Worm (Caenorhabditis elegans): ENCODE measurements around the gene nspg-5.

The nspg-5 gene

DNA sequence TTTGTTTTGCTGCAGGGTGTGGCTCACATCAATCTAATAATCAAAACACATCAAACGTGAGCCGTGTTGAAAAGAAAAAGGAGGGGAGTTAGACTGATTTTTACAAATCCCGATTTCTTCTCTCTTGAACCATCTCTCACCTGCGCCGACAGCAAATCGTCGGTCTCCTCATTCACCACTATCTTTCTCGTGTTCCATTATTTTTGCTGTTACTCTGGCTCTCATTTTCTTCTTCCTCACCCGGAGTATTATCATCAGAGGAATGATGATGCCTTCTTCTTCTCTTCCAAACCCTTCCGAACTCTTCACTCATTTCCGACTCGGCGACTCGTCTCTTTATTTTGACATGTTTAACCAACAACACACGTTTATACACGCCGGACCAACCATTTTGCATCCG is 31.6 kb upstream of the nspg-5 start:
- peak; percentile 28 for TF ChIP-seq nhr-129 (tag; optimal IDR thresholded peaks at IDR 0.05)
- TF ChIP-seq zag-1 (tag; optimal IDR thresholded peaks at IDR 0.05) = no peak
- peak; percentile 32 for TF ChIP-seq sma-9 (GFP tag; optimal IDR thresholded peaks at IDR 0.05)
- no peak for TF ChIP-seq sma-9 (tag; optimal IDR thresholded peaks at IDR 0.05)
- peak; percentile 45 for TF ChIP-seq F13H6.1 (tag; optimal IDR thresholded peaks at IDR 0.05)

DNA sequence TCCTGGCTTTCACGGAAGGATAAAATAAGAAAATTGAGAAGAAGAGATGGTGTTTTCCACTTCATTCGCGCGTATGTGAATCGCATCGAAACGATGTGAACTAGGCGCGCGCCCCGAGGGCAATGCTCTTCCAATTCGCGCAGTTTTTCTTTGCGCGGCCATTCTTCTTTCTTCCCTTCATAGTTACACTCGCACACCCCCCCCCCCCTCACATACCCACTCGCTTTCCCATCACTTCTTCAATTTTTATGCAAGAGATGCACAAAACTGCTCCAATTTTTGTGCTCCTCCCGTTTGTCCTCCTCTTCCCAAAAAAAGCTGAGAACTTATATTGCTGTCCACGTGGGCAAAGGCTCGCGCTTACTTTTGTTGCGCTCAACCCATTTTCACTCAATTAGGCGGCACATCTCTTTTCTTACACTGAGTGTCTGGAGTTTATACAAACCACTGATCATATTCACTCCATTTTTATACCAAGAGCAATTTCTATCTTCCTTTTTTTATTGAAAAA is 28.2 kb upstream of the nspg-5 start:
- no peak for TF ChIP-seq nhr-6 (tag; optimal IDR thresholded peaks at IDR 0.05)
- TF ChIP-seq mbf-1 (tag; optimal IDR thresholded peaks at IDR 0.05) = no peak
- no peak for TF ChIP-seq nhr-237 (tag; optimal IDR thresholded peaks at IDR 0.05)
- no peak for TF ChIP-seq sem-4 (tag; optimal IDR thresholded peaks at IDR 0.05)
- no peak for TF ChIP-seq F13H6.1 (tag; optimal IDR thresholded peaks at IDR 0.05)
- TF ChIP-seq ZK546.5 (tag; optimal IDR thresholded peaks at IDR 0.05) = no peak
- no peak for TF ChIP-seq skn-1 (tag; optimal IDR thresholded peaks at IDR 0.05)
- TF ChIP-seq elt-3 (tag; optimal IDR thresholded peaks at IDR 0.05) = no peak
- no peak for TF ChIP-seq lin-11 (tag; optimal IDR thresholded peaks at IDR 0.05)
- TF ChIP-seq nhr-11 (tag; optimal IDR thresholded peaks at IDR 0.05) = no peak
- TF ChIP-seq dmd-4 (tag; optimal IDR thresholded peaks at IDR 0.05) = no peak

ce11 chrX:2955628-2956027 is 26.2 kb upstream of the nspg-5 start:
- no peak for TF ChIP-seq C34F6.9 (tag; optimal IDR thresholded peaks at IDR 0.05)

DNA sequence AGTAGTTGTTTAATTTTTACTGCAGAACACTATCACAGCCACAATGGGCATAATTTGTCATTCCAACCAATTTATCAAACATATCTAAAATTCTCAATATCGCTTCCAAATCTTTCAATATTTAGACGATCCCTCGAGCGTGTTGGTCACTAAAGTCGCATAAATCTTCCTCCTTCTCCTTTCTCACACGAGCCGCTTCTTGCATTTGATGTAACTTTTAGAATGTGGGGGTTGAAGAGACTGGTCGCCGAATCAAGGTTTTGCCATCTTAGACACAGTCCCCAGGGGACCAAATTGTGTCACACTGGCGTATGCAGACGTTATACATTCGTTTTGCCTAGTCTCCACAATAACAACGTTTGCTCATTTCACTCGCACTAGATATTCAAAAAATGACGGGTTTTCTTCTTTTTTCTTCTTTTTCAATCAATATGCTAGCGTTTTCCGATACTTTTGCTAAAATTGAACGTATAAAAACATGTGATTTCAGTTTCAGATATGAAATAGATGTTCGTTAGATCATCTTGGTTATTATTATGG is 24.3 kb upstream of the nspg-5 start, which contains the start of gene gbb-1:
Gene gbb-1 (plus strand): TSS at position 490 of the 540 bp plus-strand sequence.
- peak; percentile 57 for TF ChIP-seq mab-5 (tag; optimal IDR thresholded peaks at IDR 0.05)
- TF ChIP-seq aly-2 (tag; optimal IDR thresholded peaks at IDR 0.05) = no peak

ce11 chrX:2960703-2961102 is 21.1 kb upstream of the nspg-5 start:
- no peak for TF ChIP-seq lin-39 (tag; optimal IDR thresholded peaks at IDR 0.05)
- peak; percentile 67 for TF ChIP-seq snpc-4 (tag; optimal IDR thresholded peaks at IDR 0.05)
- no peak for TF ChIP-seq unc-55 (GFP tag; optimal IDR thresholded peaks at IDR 0.05)

DNA sequence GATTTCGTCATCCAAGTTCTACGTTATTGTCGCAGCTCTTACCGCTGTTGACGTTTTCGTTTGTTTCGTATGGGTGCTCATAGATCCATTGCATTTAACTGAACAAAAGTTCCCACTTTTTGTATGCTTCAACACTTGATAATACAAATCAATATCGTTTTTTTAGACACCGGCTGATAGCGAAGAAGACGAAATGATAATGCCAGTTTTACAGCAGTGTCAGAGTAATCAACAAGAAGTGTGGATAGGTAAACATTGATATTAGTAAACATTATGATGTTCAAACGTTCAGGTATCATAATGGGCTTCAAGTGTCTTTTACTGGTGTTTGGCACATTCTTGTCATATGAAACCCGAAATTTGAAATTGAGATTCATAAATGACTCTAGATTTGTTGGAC is 15.6 kb upstream of the nspg-5 start:
- TF ChIP-seq elt-1 (tag; optimal IDR thresholded peaks at IDR 0.05) (no peak), ZK546.5 (tag; optimal IDR thresholded peaks at IDR 0.05) (no peak), unc-62 (GFP tag; optimal IDR thresholded peaks at IDR 0.05) (no peak), ama-1 (optimal IDR thresholded peaks at IDR 0.05) (no peak), ztf-4 (tag; optimal IDR thresholded peaks at IDR 0.05) (no peak), lin-39 (tag; optimal IDR thresholded peaks at IDR 0.05) (no peak), egl-27 (tag; optimal IDR thresholded peaks at IDR 0.05) (no peak)

ce11 chrX:2969447-2969989 is 12.3 kb upstream of the nspg-5 start:
- TF ChIP-seq crh-2 (tag; optimal IDR thresholded peaks at IDR 0.05) (peak; percentile 34), sma-9 (GFP tag; optimal IDR thresholded peaks at IDR 0.05) (no peak), sma-9 (tag; optimal IDR thresholded peaks at IDR 0.05) (no peak), nhr-25 (tag; optimal IDR thresholded peaks at IDR 0.05) (no peak), blmp-1 (tag; optimal IDR thresholded peaks at IDR 0.05; ENCODE audit: insufficient read depth) (peak; percentile 21), elt-1 (tag; optimal IDR thresholded peaks at IDR 0.05) (no peak)

ce11 chrX:2970212-2970611 is 11.6 kb upstream of the nspg-5 start:
- TF ChIP-seq lin-39 (tag; optimal IDR thresholded peaks at IDR 0.05) (no peak), ztf-11 (tag; optimal IDR thresholded peaks at IDR 0.05) (no peak), lin-11 (tag; optimal IDR thresholded peaks at IDR 0.05) (no peak), elt-1 (tag; optimal IDR thresholded peaks at IDR 0.05) (no peak), nhr-12 (tag; optimal IDR thresholded peaks at IDR 0.05) (no peak)
